Worm (Caenorhabditis elegans) whole organism, early embryonic: ENCODE results near the gene cku-80.

ENCODE experiments used
- F13C5.2 ChIP-seq: sonication (generic microtip); optimal IDR thresholded peaks from 2 replicates; lab custom pipeline; 2017; ENCODE audit warnings: mild to moderate bottlenecking, missing genetic modification characterization, inconsistent platforms, missing compliant biosample characterization
- aly-1 ChIP-seq: sonication (generic microtip); optimal IDR thresholded peaks from 2 replicates; lab custom pipeline; 2016; ENCODE audit warnings: missing genetic modification characterization, missing compliant biosample characterization
- ama-1 ChIP-seq: fragments of 150-350 bp; optimal IDR thresholded peaks from 2 replicates; lab custom pipeline; 2014
- ceh-13 ChIP-seq: fragments of 200-800 bp; sonication (Bioruptor generic); optimal IDR thresholded peaks from 2 replicates; lab custom pipeline; 2018; ENCODE audit warnings: mild to moderate bottlenecking, missing genetic modification characterization, missing compliant biosample characterization
- ceh-36 ChIP-seq: sonication (generic microtip); optimal IDR thresholded peaks from 2 replicates; lab custom pipeline; 2016; ENCODE audit warnings: missing genetic modification characterization, inconsistent platforms, missing compliant biosample characterization
- ets-7 ChIP-seq: sonication (generic microtip); optimal IDR thresholded peaks from 2 replicates; lab custom pipeline; 2016; ENCODE audit warnings: missing genotype, missing genetic modification characterization, missing compliant biosample characterization
- hmg-4 ChIP-seq: fragments of 200-800 bp; sonication (Bioruptor generic); optimal IDR thresholded peaks from 2 replicates; lab custom pipeline; 2018; ENCODE audit warnings: mild to moderate bottlenecking, missing genetic modification characterization, missing compliant biosample characterization
- hnd-1 ChIP-seq: sonication (generic microtip); optimal IDR thresholded peaks from 2 replicates; lab custom pipeline; 2016; ENCODE audit warnings: missing genetic modification characterization, missing compliant biosample characterization
- pes-1 ChIP-seq: fragments of 200-800 bp; sonication (Bioruptor generic); IDR thresholded peaks from 2 replicates; pipeline ENCODE4 v1.3.6; 2022; ENCODE audit warnings: missing genetic modification reagents, missing genetic modification characterization, missing compliant biosample characterization
- sea-1 ChIP-seq: fragments of 200-800 bp; sonication (Bioruptor generic); conservative IDR thresholded peaks from 2 replicates; pipeline ENCODE4 v1.3.6; 2022; ENCODE audit warnings: missing genetic modification characterization, missing compliant biosample characterization
- tbx-11 ChIP-seq: fragments of 200-800 bp; sonication (Bioruptor generic); IDR thresholded peaks from 2 replicates; pipeline ENCODE4 v1.3.6; 2022; ENCODE audit warnings: missing genetic modification characterization, missing compliant biosample characterization
- tbx-37 ChIP-seq: fragments of 200-800 bp; sonication (Bioruptor generic); conservative IDR thresholded peaks from 2 replicates; pipeline ENCODE4 v1.3.6; 2022; ENCODE audit warnings: missing genetic modification reagents, missing genetic modification characterization, missing compliant biosample characterization
- tra-4 ChIP-seq: sonication (generic microtip); optimal IDR thresholded peaks from 2 replicates; lab custom pipeline; 2017; ENCODE audit warnings: missing genetic modification characterization, missing compliant biosample characterization

- TF ChIP-seq ets-7 (tag; lab: Kevin White, UChicago) (no peak), tbx-37 (GFP tag; lab: Robert Waterston, UW) (no peak), sea-1 (GFP tag; lab: Robert Waterston, UW) (no peak), ama-1 (lab: Kevin White, UChicago) (no peak), aly-1 (tag; lab: Kevin White, UChicago) (no peak), F13C5.2 (tag; lab: Kevin White, UChicago) (no peak), ceh-13 (no peak), tbx-11 (no peak), tra-4 (no peak), ceh-36 (tag; lab: Kevin White, UChicago) (no peak), hnd-1 (tag; lab: Kevin White, UChicago) (no peak), pes-1 (no peak), hmg-4 (GFP tag; lab: Kevin White, UChicago) (no peak)
Observed at ce11 chrIII:4384487-4384886, 35.2 kb upstream of the cku-80 start, which contains the start of gene pals-28.
